Worm (Caenorhabditis elegans): Measurements from ENCODE around the gene fmil-1.

DNA sequence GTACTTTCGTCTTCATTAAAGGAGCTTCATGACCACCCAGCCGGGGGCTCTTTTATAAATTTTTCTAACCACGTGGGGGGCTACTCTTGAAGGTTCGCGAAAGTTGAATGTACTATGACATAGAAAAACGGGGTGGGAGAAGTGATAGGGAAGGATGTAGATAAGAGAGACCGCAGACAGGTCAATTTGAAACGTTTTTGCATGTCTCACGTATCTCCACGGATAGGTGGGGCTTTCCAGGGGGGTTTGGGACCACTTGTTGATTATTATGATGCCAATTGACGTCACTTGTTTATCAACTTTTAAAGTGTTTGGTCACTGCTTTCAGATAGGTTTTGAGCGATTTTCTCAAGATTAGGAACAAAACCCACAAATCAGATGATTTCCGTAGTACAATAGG is 21.0 kb downstream of the fmil-1 start:
- TF ChIP-seq lin-13 (GFP tag; optimal IDR thresholded peaks at IDR 0.05) (no peak), nhr-12 (tag; optimal IDR thresholded peaks at IDR 0.05) (no peak), elt-2 (tag; optimal IDR thresholded peaks at IDR 0.05) (no peak), fkh-10 (GFP tag; optimal IDR thresholded peaks at IDR 0.05) (no peak), nhr-76 (tag; optimal IDR thresholded peaks at IDR 0.05) (no peak), ceh-82 (tag; optimal IDR thresholded peaks at IDR 0.05) (no peak), egl-27 (tag; optimal IDR thresholded peaks at IDR 0.05) (no peak)

Measured in whole organism, L1 larva.